Worm (Caenorhabditis elegans) whole organism, L2 larva: ENCODE results near the gene lgc-20.

Experiments
- aly-2 ChIP-seq: fragments of 150-350 bp; optimal IDR thresholded peaks from 2 replicates; lab custom pipeline; 2014; ENCODE audit warnings: missing biosample characterization, missing genetic modification characterization
- elt-1 ChIP-seq: fragments of 150-350 bp; optimal IDR thresholded peaks from 2 replicates; lab custom pipeline; 2014; ENCODE audit warnings: missing biosample characterization, missing genetic modification characterization
- fos-1 ChIP-seq: fragments of 150-350 bp; optimal IDR thresholded peaks from 2 replicates; lab custom pipeline; 2014; ENCODE audit warnings: missing biosample characterization, missing genetic modification characterization
- mab-5 ChIP-seq: fragments of 150-350 bp; optimal IDR thresholded peaks from 2 replicates; lab custom pipeline; 2014; ENCODE audit warnings: missing biosample characterization, missing genetic modification characterization
- nhr-129 ChIP-seq: fragments of 150-350 bp; optimal IDR thresholded peaks from 2 replicates; lab custom pipeline; 2014; ENCODE audit warnings: missing biosample characterization, missing genetic modification characterization
- nhr-237 ChIP-seq: fragments of 150-350 bp; optimal IDR thresholded peaks from 2 replicates; lab custom pipeline; 2014; ENCODE audit warnings: missing biosample characterization, missing genetic modification characterization
- snpc-4 ChIP-seq: fragments of 150-350 bp; optimal IDR thresholded peaks from 2 replicates; lab custom pipeline; 2014; ENCODE audit warnings: missing biosample characterization, missing genetic modification characterization
- unc-62 ChIP-seq: fragments of 150-350 bp; optimal IDR thresholded peaks from 2 replicates; lab custom pipeline; 2014; ENCODE audit warnings: missing biosample characterization, missing genetic modification reagents, missing genetic modification characterization
- zag-1 ChIP-seq: fragments of 150-350 bp; optimal IDR thresholded peaks from 2 replicates; lab custom pipeline; 2014; ENCODE audit warnings: missing biosample characterization, missing genetic modification characterization

DNA sequence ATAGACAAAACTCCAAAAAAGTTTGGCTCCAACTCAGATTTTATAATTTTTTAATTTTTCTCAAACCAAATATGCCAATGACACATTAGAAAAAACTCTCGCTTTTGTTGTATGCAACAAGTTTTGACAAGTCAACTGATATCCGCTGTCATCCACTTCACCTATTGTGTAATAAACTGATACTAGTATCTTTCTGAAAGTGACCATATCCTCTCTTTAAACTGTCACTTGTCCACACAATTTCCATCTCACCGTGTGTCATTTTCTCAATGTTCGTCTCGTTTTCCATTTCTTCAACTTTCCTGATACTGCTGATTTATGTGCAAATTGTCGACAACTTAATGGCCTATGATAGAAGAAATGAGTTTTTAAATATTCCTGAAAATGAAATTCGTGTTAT lies 39.6 kb upstream of the lgc-20 start, which contains the start of the genes C33B4.5 and C33B4.4:
- TF ChIP-seq snpc-4 (tag; lab: Kevin White, UChicago) (no peak), aly-2 (no peak), elt-1 (tag; lab: Kevin White, UChicago) (no peak), unc-62 (no peak), fos-1 (tag; lab: Kevin White, UChicago) (no peak), nhr-129 (tag; lab: Kevin White, UChicago) (no peak), zag-1 (tag; lab: Kevin White, UChicago) (no peak), mab-5 (tag; lab: Kevin White, UChicago) (no peak), nhr-237 (tag; lab: Kevin White, UChicago) (no peak)
